Fruit fly (Drosophila melanogaster): ENCODE data around the gene Orc5.

Gene Orc5

dm6 chr2L:13804561-13805067 is 25.0 kb upstream of the Orc5 start:
- TF ChIP-seq Rel (GFP tag; optimal IDR thresholded peaks at IDR 0.05) (no peak), Rel (tag; optimal IDR thresholded peaks at IDR 0.05) (peak; percentile 8), fru (GFP tag; optimal IDR thresholded peaks at IDR 0.05) (no peak), Dif (GFP tag; optimal IDR thresholded peaks at IDR 0.05; ENCODE audit: partially characterized antibody) (peak; percentile 4), Hr83 (GFP tag; optimal IDR thresholded peaks at IDR 0.05; ENCODE audit: poor library complexity, severe bottlenecking) (peak; percentile 10)

dm6 chr2L:13805170-13805569 is 24.5 kb upstream of the Orc5 start:
- TF ChIP-seq rgr (GFP tag; optimal IDR thresholded peaks at IDR 0.05) (no peak), Dif (GFP tag; optimal IDR thresholded peaks at IDR 0.05; ENCODE audit: partially characterized antibody) (no peak), foxo (GFP tag; optimal IDR thresholded peaks at IDR 0.05) (no peak), Rel (GFP tag; optimal IDR thresholded peaks at IDR 0.05) (no peak), Rel (tag; optimal IDR thresholded peaks at IDR 0.05) (no peak), ey (GFP tag; optimal IDR thresholded peaks at IDR 0.05) (no peak), N (GFP tag; optimal IDR thresholded peaks at IDR 0.05) (no peak), dsf (GFP tag; optimal IDR thresholded peaks at IDR 0.05; ENCODE audit: borderline replicate concordance) (no peak), Jra (GFP tag; optimal IDR thresholded peaks at IDR 0.05) (no peak), CrebA (GFP tag; optimal IDR thresholded peaks at IDR 0.05; ENCODE audit: borderline replicate concordance) (no peak), Hnf4 (GFP tag; optimal IDR thresholded peaks at IDR 0.05) (no peak)

- TF ChIP-seq dmrt93B (GFP tag; optimal IDR thresholded peaks at IDR 0.05) (no peak), fru (GFP tag; optimal IDR thresholded peaks at IDR 0.05) (peak; percentile 42), Hr83 (GFP tag; optimal IDR thresholded peaks at IDR 0.05; ENCODE audit: poor library complexity, severe bottlenecking) (peak; percentile 76), h (GFP tag; optimal IDR thresholded peaks at IDR 0.05) (peak; percentile 55), OdsH (GFP tag; optimal IDR thresholded peaks at IDR 0.05) (peak; percentile 13), rgr (GFP tag; optimal IDR thresholded peaks at IDR 0.05) (peak; percentile 52), jim (GFP tag; optimal IDR thresholded peaks at IDR 0.05) (no peak)
These were observed 22.5 kb upstream of the Orc5 start for dm6 chr2L:13807097-13807496.

- TF ChIP-seq usp (GFP tag; optimal IDR thresholded peaks at IDR 0.05) (no peak), OdsH (GFP tag; optimal IDR thresholded peaks at IDR 0.05) (peak; percentile 34), br (GFP tag; optimal IDR thresholded peaks at IDR 0.05) (no peak), sv (GFP tag; optimal IDR thresholded peaks at IDR 0.05) (no peak), Hr83 (GFP tag; optimal IDR thresholded peaks at IDR 0.05; ENCODE audit: poor library complexity, severe bottlenecking) (peak; percentile 64), rgr (GFP tag; optimal IDR thresholded peaks at IDR 0.05) (peak; percentile 45), N (GFP tag; optimal IDR thresholded peaks at IDR 0.05) (no peak), jim (GFP tag; optimal IDR thresholded peaks at IDR 0.05) (no peak), Sp1 (GFP tag; optimal IDR thresholded peaks at IDR 0.05) (peak; percentile 38), Jra (GFP tag; optimal IDR thresholded peaks at IDR 0.05) (no peak), CG32264 (GFP tag; optimal IDR thresholded peaks at IDR 0.05) (peak; percentile 3), Hr78 (GFP tag; optimal IDR thresholded peaks at IDR 0.05) (no peak), GATAd (GFP tag; optimal IDR thresholded peaks at IDR 0.05) (no peak), sage (GFP tag; optimal IDR thresholded peaks at IDR 0.05) (no peak), tai (GFP tag; optimal IDR thresholded peaks at IDR 0.05) (no peak), Dif (GFP tag; optimal IDR thresholded peaks at IDR 0.05; ENCODE audit: partially characterized antibody) (no peak)
These were observed 21.7 kb upstream of the Orc5 start for dm6 chr2L:13807959-13808358.

- TF ChIP-seq Dfd (GFP tag; optimal IDR thresholded peaks at IDR 0.05) (no peak), Hr83 (GFP tag; optimal IDR thresholded peaks at IDR 0.05; ENCODE audit: poor library complexity, severe bottlenecking) (peak; percentile 21), CG9705 (GFP tag; optimal IDR thresholded peaks at IDR 0.05) (peak; percentile 15)
These were observed 18.3 kb upstream of the Orc5 start, which contains the start of the genes Adat1 and CG16865 for dm6 chr2L:13811323-13811722. Adat1 (minus strand) TSS chr2L:13811474. CG16865 (plus strand) TSS chr2L:13811522.

dm6 chr2L:13813156-13813555 is 16.5 kb upstream of the Orc5 start, which contains the start of gene CG16888:
CG16888 (minus strand) TSS chr2L:13813256.
- no peak for TF ChIP-seq usp (GFP tag; optimal IDR thresholded peaks at IDR 0.05)
